Fruit fly (Drosophila melanogaster) whole organism, embryonic: ENCODE measurements around the gene kirre.

Source experiments
- Antp ChIP-seq: fragments of 200-800 bp; sonication (Bioruptor generic); optimal IDR thresholded peaks from 3 replicates; lab custom pipeline; 2016; ENCODE audit warnings: missing biosample characterization, missing genetic modification characterization
- CG12942 ChIP-seq: fragments of 200-800 bp; sonication (Bioruptor generic); optimal IDR thresholded peaks from 3 replicates; lab custom pipeline; 2016; ENCODE audit warnings: missing biosample characterization, missing genetic modification characterization
- CG13123 ChIP-seq: fragments of 200-800 bp; sonication (Bioruptor generic); optimal IDR thresholded peaks from 2 replicates; lab custom pipeline; 2016; ENCODE audit warnings: missing biosample characterization, missing genetic modification characterization
- CG15514 ChIP-seq: fragments of 200-800 bp; sonication (Bioruptor generic); optimal IDR thresholded peaks from 3 replicates; lab custom pipeline; 2017; ENCODE audit warnings: missing biosample characterization, missing genetic modification characterization, mild to moderate bottlenecking, moderate library complexity, missing genetic modification reagents
- CG17328 ChIP-seq: fragments of 200-800 bp; sonication (Bioruptor generic); IDR thresholded peaks from 2 replicates; pipeline ENCODE4 v1.3.6; 2022; ENCODE audit warnings: missing biosample characterization, missing genetic modification characterization
- CG17359 ChIP-seq: fragments of 200-800 bp; sonication (Bioruptor generic); optimal IDR thresholded peaks from 3 replicates; lab custom pipeline; 2018; ENCODE audit warnings: missing biosample characterization, mild to moderate bottlenecking, missing genetic modification characterization, moderate library complexity
- CG18262 ChIP-seq: fragments of 200-800 bp; optimal IDR thresholded peaks from 3 replicates; lab custom pipeline; 2019; ENCODE audit warnings: missing biosample characterization, mild to moderate bottlenecking, missing genetic modification characterization, moderate library complexity
- CG33557 ChIP-seq: fragments of 200-800 bp; sonication (Bioruptor generic); optimal IDR thresholded peaks from 2 replicates; lab custom pipeline; 2019; ENCODE audit warnings: missing biosample characterization, mild to moderate bottlenecking, missing genetic modification characterization, moderate library complexity
- CG3407 ChIP-seq: fragments of 200-800 bp; sonication (Bioruptor generic); optimal IDR thresholded peaks from 2 replicates; lab custom pipeline; 2018; ENCODE audit warnings: missing biosample characterization, mild to moderate bottlenecking, missing genetic modification characterization
- CG34422 ChIP-seq: fragments of 200-800 bp; sonication (Bioruptor generic); IDR thresholded peaks from 3 replicates; pipeline ENCODE4 v1.3.6; 2022; ENCODE audit warnings: missing biosample characterization, missing genetic modification characterization
- CG4328 ChIP-seq: fragments of 200-800 bp; sonication (Bioruptor generic); optimal IDR thresholded peaks from 3 replicates; lab custom pipeline; 2017; ENCODE audit warnings: missing biosample characterization, missing genetic modification reagents, missing genetic modification characterization
- CG4617 ChIP-seq: fragments of 200-800 bp; sonication (Bioruptor generic); optimal IDR thresholded peaks from 3 replicates; lab custom pipeline; 2016; ENCODE audit warnings: missing biosample characterization, missing genetic modification characterization, borderline replicate concordance
- CG7271 ChIP-seq: fragments of 200-800 bp; sonication (Bioruptor generic); optimal IDR thresholded peaks from 2 replicates; lab custom pipeline; 2018; ENCODE audit warnings: missing biosample characterization, mild to moderate bottlenecking, missing genetic modification characterization, moderate library complexity
- CG7839 ChIP-seq: fragments of 200-800 bp; sonication (Bioruptor generic); optimal IDR thresholded peaks from 3 replicates; lab custom pipeline; 2018; ENCODE audit warnings: missing biosample characterization, mild to moderate bottlenecking, missing genetic modification characterization, moderate library complexity
- CG9609 ChIP-seq: fragments of 200-800 bp; sonication (Bioruptor generic); optimal IDR thresholded peaks from 3 replicates; lab custom pipeline; 2016; ENCODE audit warnings: missing biosample characterization, missing genetic modification characterization
- CG9727 ChIP-seq: fragments of 200-800 bp; sonication (Bioruptor generic); optimal IDR thresholded peaks from 3 replicates; lab custom pipeline; 2017; ENCODE audit warnings: missing biosample characterization, mild to moderate bottlenecking, missing genetic modification characterization
- CrebB ChIP-seq: fragments of 200-800 bp; sonication (Bioruptor generic); optimal IDR thresholded peaks from 3 replicates; lab custom pipeline; 2018; ENCODE audit warnings: missing biosample characterization, mild to moderate bottlenecking, missing genetic modification characterization
- Dek ChIP-seq: fragments of 200-800 bp; sonication (Bioruptor generic); optimal IDR thresholded peaks from 3 replicates; lab custom pipeline; 2019; ENCODE audit warnings: missing biosample characterization, mild to moderate bottlenecking, missing genetic modification characterization, moderate library complexity
- Fer2 ChIP-seq: fragments of 200-800 bp; sonication (Bioruptor generic); optimal IDR thresholded peaks from 2 replicates; lab custom pipeline; 2018; ENCODE audit warnings: missing biosample characterization, mild to moderate bottlenecking, missing genetic modification characterization, moderate library complexity
- Hr39 ChIP-seq: fragments of >200 bp; optimal IDR thresholded peaks from 2 replicates; lab custom pipeline; 2017
- Hr51 ChIP-seq, 2 experiments: fragments of 200-800 bp; sonication (Bioruptor generic); optimal IDR thresholded peaks; 2 replicates in 1 of 2; 3 replicates in 1 of 2; lab custom pipeline; 2016 to 2018; ENCODE audit warnings: missing biosample characterization in 2 of 2, missing genetic modification characterization in 2 of 2, mild to moderate bottlenecking in 1 of 2, moderate library complexity in 1 of 2
- Lhr ChIP-seq: fragments of 200-800 bp; sonication (Bioruptor generic); optimal IDR thresholded peaks from 3 replicates; lab custom pipeline; 2017; ENCODE audit warnings: mild to moderate bottlenecking, missing biosample characterization, missing genetic modification reagents, missing genetic modification characterization
- NC2β ChIP-seq: fragments of 200-800 bp; sonication (Bioruptor generic); optimal IDR thresholded peaks from 2 replicates; lab custom pipeline; 2016; ENCODE audit warnings: missing biosample characterization, missing genetic modification characterization
- Oaz ChIP-seq: fragments of 200-800 bp; sonication (Bioruptor generic); IDR thresholded peaks from 2 replicates; pipeline ENCODE4 v1.3.6; 2022; ENCODE audit warnings: missing biosample characterization, missing genetic modification characterization
- Rx ChIP-seq: fragments of 200-800 bp; sonication (Bioruptor generic); IDR thresholded peaks from 2 replicates; pipeline ENCODE4 v1.3.6; 2022; ENCODE audit warnings: missing biosample characterization, missing genetic modification characterization
- Six4 ChIP-seq: fragments of 200-800 bp; sonication (Bioruptor generic); optimal IDR thresholded peaks from 2 replicates; lab custom pipeline; 2016; ENCODE audit warnings: missing biosample characterization, missing genetic modification characterization
- Vsx1 ChIP-seq: fragments of 200-800 bp; sonication (Bioruptor generic); optimal IDR thresholded peaks from 2 replicates; lab custom pipeline; 2017; ENCODE audit warnings: missing biosample characterization, mild to moderate bottlenecking, missing genetic modification characterization, missing genetic modification reagents
- Xrp1 ChIP-seq: fragments of 200-800 bp; sonication (Bioruptor generic); IDR thresholded peaks from 2 replicates; pipeline ENCODE4 v1.3.6; 2022; ENCODE audit warnings: missing biosample characterization, missing genetic modification characterization
- abd-A ChIP-seq: fragments of 200-800 bp; sonication (Bioruptor generic); optimal IDR thresholded peaks from 3 replicates; lab custom pipeline; 2019; ENCODE audit warnings: missing biosample characterization, mild to moderate bottlenecking, missing genetic modification characterization, moderate library complexity
- ac ChIP-seq: fragments of 200-800 bp; sonication (Bioruptor generic); optimal IDR thresholded peaks from 3 replicates; lab custom pipeline; 2017; ENCODE audit warnings: missing biosample characterization, mild to moderate bottlenecking, missing genetic modification characterization
- chinmo ChIP-seq: fragments of 200-800 bp; sonication (Bioruptor generic); IDR thresholded peaks from 4 replicates; pipeline ENCODE4 v1.3.6; 2022; ENCODE audit warnings: missing biosample characterization, missing genetic modification characterization; ENCODE audit not compliant: partially characterized antibody
- dmrt11E ChIP-seq: fragments of 200-800 bp; sonication (Bioruptor generic); optimal IDR thresholded peaks from 3 replicates; lab custom pipeline; 2018; ENCODE audit warnings: missing biosample characterization, mild to moderate bottlenecking, missing genetic modification characterization, moderate library complexity
- hbn ChIP-seq: fragments of 200-800 bp; sonication (Bioruptor generic); IDR thresholded peaks from 2 replicates; pipeline ENCODE4 v1.3.6; 2022; ENCODE audit warnings: missing biosample characterization, missing genetic modification characterization; ENCODE audit not compliant: partially characterized antibody
- ind ChIP-seq: fragments of 200-800 bp; sonication (Bioruptor generic); optimal IDR thresholded peaks from 3 replicates; lab custom pipeline; 2016; ENCODE audit warnings: missing biosample characterization, missing genetic modification characterization
- kah ChIP-seq: fragments of 200-800 bp; sonication (Bioruptor generic); optimal IDR thresholded peaks from 2 replicates; lab custom pipeline; 2018; ENCODE audit warnings: missing biosample characterization, mild to moderate bottlenecking, missing genetic modification characterization
- lola ChIP-seq, 3 experiments: fragments of >200 bp in 2 of 3; fragments of 200-800 bp in 1 of 3; sonication (Bioruptor generic) in 1 of 3; optimal IDR thresholded peaks; 2 replicates each; lab custom pipeline; 2017 to 2019; ENCODE audit warnings: missing biosample characterization in 3 of 3, missing genetic modification characterization in 3 of 3, mild to moderate bottlenecking in 1 of 3, moderate library complexity in 1 of 3
- nom ChIP-seq: fragments of 200-800 bp; sonication (Bioruptor generic); optimal IDR thresholded peaks from 2 replicates; lab custom pipeline; 2017; ENCODE audit warnings: missing biosample characterization, missing genetic modification characterization, mild to moderate bottlenecking, moderate library complexity, missing genetic modification reagents
- pho ChIP-seq: fragments of 200-800 bp; sonication (Bioruptor generic); optimal IDR thresholded peaks from 2 replicates; lab custom pipeline; 2016; ENCODE audit warnings: missing biosample characterization, missing genetic modification characterization
- pita ChIP-seq: fragments of 200-800 bp; sonication (Bioruptor generic); optimal IDR thresholded peaks from 2 replicates; lab custom pipeline; 2017; ENCODE audit warnings: missing biosample characterization, mild to moderate bottlenecking, missing genetic modification characterization
- pnt ChIP-seq: fragments of 200-800 bp; sonication (Bioruptor generic); optimal IDR thresholded peaks from 3 replicates; lab custom pipeline; 2016; ENCODE audit warnings: missing biosample characterization, missing genetic modification characterization
- pros ChIP-seq: fragments of 200-800 bp; sonication (Bioruptor generic); optimal IDR thresholded peaks from 3 replicates; lab custom pipeline; 2019; ENCODE audit warnings: missing biosample characterization, mild to moderate bottlenecking, missing genetic modification characterization, moderate library complexity
- sens ChIP-seq: fragments of 200-800 bp; sonication (Bioruptor generic); peaks from one replicate; lab custom pipeline; 2016; ENCODE audit warnings: missing biosample characterization, missing genetic modification characterization
- stwl ChIP-seq: fragments of 200-800 bp; sonication (Bioruptor generic); optimal IDR thresholded peaks from 3 replicates; lab custom pipeline; 2018; ENCODE audit warnings: missing biosample characterization, mild to moderate bottlenecking, missing genetic modification characterization, moderate library complexity
- tll ChIP-seq, 2 experiments: fragments of 200-800 bp in 1 of 2; fragments of >200 bp in 1 of 2; sonication (Bioruptor generic) in 1 of 2; optimal IDR thresholded peaks; 2 replicates each; lab custom pipeline; 2017 to 2019; ENCODE audit warnings: missing biosample characterization in 2 of 2, missing genetic modification characterization in 2 of 2, mild to moderate bottlenecking in 1 of 2, moderate library complexity in 1 of 2
- tup ChIP-seq: fragments of 200-800 bp; sonication (Bioruptor generic); optimal IDR thresholded peaks from 2 replicates; lab custom pipeline; 2016; ENCODE audit warnings: missing biosample characterization, mild to moderate bottlenecking, missing genetic modification characterization, moderate library complexity
- twi ChIP-seq: fragments of 200-800 bp; optimal IDR thresholded peaks from 2 replicates; lab custom pipeline; 2019; ENCODE audit warnings: missing biosample characterization, mild to moderate bottlenecking, missing genetic modification characterization, moderate library complexity
- tx ChIP-seq: fragments of 200-800 bp; sonication (Bioruptor generic); optimal IDR thresholded peaks from 2 replicates; lab custom pipeline; 2016; ENCODE audit warnings: missing biosample characterization, missing genetic modification characterization
- yki ChIP-seq: fragments of >200 bp; optimal IDR thresholded peaks from 3 replicates; lab custom pipeline; 2018
- zen ChIP-seq: fragments of 200-800 bp; sonication (Bioruptor generic); optimal IDR thresholded peaks from 3 replicates; lab custom pipeline; 2018; ENCODE audit warnings: missing biosample characterization, mild to moderate bottlenecking, missing genetic modification characterization, moderate library complexity

Gene kirre

DNA sequence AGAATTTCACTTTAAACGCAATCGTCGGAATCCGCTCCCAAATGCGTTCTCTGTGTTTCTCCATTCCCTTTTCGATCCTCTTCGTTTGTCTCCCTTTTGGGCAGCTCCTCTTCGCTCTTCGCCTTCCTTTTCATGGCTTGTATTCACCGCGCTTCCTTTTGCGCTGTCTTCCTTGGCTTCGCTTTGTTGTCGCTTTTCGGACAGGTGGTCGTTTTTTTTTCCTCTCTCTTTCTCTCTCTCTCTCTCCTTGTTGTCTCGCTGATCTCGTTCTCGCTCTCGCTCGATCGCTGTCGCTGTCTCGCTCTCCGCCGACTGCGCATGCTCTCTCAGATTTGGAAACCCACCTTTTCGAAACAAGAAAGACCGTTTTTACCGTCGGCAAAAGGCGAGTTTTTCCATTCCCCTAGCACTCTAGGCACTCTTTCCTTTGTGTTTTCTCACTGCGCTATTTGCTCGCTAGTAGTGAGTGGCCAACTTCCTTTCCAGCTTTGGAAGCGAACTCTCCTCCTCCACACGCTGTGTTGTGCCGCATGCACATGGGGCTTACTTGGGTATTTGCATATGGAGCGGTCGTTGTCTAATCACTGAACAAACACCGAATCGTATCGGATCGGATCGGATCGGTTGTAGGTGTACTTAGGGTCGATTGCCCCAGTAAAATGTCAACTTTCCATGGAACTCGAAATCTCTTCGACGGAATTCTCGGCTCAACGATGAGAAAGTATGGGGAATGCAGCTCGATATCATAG is 396.3 kb downstream of the kirre start (continued):
- TF ChIP-seq chinmo (GFP tag; lab: Robert Waterston, UW) (no peak), sens (GFP tag; lab: Kevin White, UChicago) (peak; percentile 93), NC2β (GFP tag; lab: Kevin White, UChicago) (peak; percentile 26), CG9609 (peak; percentile 12), lola (GFP tag; optimal IDR thresholded peaks at IDR 0.05; lab: Kevin White, UChicago) (peak in 1 of 3 experiments; percentile 0), CG7271 (tag; lab: Kevin White, UChicago) (no peak), CG9727 (GFP tag; lab: Kevin White, UChicago) (peak; percentile 54), ac (GFP tag; lab: Kevin White, UChicago) (peak; percentile 32), CG7839 (tag; lab: Kevin White, UChicago) (no peak), CG17359 (tag; lab: Kevin White, UChicago) (peak; percentile 0), Antp (no peak), CG12942 (GFP tag; lab: Kevin White, UChicago) (peak; percentile 17), Six4 (GFP tag; lab: Kevin White, UChicago) (peak; percentile 43), zen (tag; lab: Kevin White, UChicago) (peak; percentile 0), Xrp1 (GFP tag; lab: Robert Waterston, UW) (peak; percentile 64), Hr51 (GFP tag; optimal IDR thresholded peaks at IDR 0.05; lab: Kevin White, UChicago) (peak in 1 of 2 experiments; percentile 3), hbn (GFP tag; lab: Robert Waterston, UW) (no peak), Dek (no peak), CG33557 (GFP tag; lab: Kevin White, UChicago) (peak; percentile 24), Lhr (GFP tag; lab: Kevin White, UChicago) (peak; percentile 1), Oaz (GFP tag; lab: Robert Waterston, UW) (no peak), CG3407 (GFP tag; lab: Kevin White, UChicago) (peak; percentile 11), Rx (no peak), yki (no peak), CG18262 (tag; lab: Kevin White, UChicago) (peak; percentile 27), dmrt11E (tag; lab: Kevin White, UChicago) (peak; percentile 4), CG13123 (peak; percentile 3), nom (GFP tag; lab: Kevin White, UChicago) (peak; percentile 34), pho (GFP tag; lab: Kevin White, UChicago) (no peak), stwl (tag; lab: Kevin White, UChicago) (peak; percentile 0), pita (no peak), Fer2 (tag; lab: Kevin White, UChicago) (no peak), kah (GFP tag; lab: Kevin White, UChicago) (peak; percentile 94)

DNA sequence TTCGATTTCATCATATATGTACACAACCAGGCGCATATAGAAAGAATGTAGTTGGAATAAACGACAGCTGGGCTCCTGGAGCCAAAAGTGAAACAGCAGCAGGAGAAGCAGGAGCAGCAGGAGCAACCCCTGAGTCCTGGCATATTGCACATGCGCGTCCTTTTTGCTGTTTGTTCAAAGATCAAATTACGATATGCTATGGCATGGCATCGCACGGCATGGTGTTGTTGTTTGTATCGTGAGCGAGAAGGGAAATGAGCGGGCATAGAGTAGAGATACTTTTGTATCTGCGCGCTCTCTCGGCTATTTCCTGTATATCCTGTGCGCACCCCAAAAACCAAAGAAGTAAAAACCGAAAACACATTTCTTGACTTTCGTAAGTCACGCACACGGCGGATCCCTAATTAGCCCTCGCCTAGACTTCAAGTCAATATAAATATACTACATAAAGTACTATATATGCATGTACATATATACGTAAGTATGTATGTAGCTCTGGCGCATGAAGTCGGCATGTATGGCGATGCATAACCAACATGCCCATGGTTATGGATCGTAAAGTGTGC is 397.8 kb downstream of the kirre start:
- TF ChIP-seq tx (GFP tag; lab: Kevin White, UChicago): no peak
- TF ChIP-seq twi (tag; lab: Kevin White, UChicago): peak; percentile 77
- TF ChIP-seq ind (GFP tag; lab: Kevin White, UChicago): no peak
- no peak for TF ChIP-seq CG4617
- TF ChIP-seq CG17328 (GFP tag; lab: Robert Waterston, UW): no peak
- TF ChIP-seq CG34422 (GFP tag; lab: Robert Waterston, UW): no peak
- no peak for TF ChIP-seq tup (GFP tag; lab: Kevin White, UChicago)
- no peak for TF ChIP-seq CG15514 (GFP tag; lab: Kevin White, UChicago)
- peak; percentile 50 for TF ChIP-seq sens (GFP tag; lab: Kevin White, UChicago)
- TF ChIP-seq Vsx1 (GFP tag; lab: Kevin White, UChicago): no peak
- TF ChIP-seq CrebB (tag; lab: Kevin White, UChicago): no peak
- peak; percentile 96 for TF ChIP-seq pros
- TF ChIP-seq pnt: no peak
- TF ChIP-seq tll (GFP tag; optimal IDR thresholded peaks at IDR 0.05; lab: Kevin White, UChicago): peak in 1 of 2 experiments; percentile 65
- TF ChIP-seq abd-A (tag; lab: Kevin White, UChicago): no peak
- TF ChIP-seq CG4328: no peak
- TF ChIP-seq Hr39 (lab: Kevin White, UChicago): no peak
